Fruit fly (Drosophila melanogaster) whole organism, larva: ENCODE data around the gene Dbp73D.

Source experiments
- noc ChIP-seq: fragments of 200-800 bp; sonication (Bioruptor generic); optimal IDR thresholded peaks from 3 replicates; lab custom pipeline; 2019; ENCODE audit warnings: missing biosample characterization, mild to moderate bottlenecking, missing genetic modification characterization, moderate library complexity

Dbp73D gene

DNA sequence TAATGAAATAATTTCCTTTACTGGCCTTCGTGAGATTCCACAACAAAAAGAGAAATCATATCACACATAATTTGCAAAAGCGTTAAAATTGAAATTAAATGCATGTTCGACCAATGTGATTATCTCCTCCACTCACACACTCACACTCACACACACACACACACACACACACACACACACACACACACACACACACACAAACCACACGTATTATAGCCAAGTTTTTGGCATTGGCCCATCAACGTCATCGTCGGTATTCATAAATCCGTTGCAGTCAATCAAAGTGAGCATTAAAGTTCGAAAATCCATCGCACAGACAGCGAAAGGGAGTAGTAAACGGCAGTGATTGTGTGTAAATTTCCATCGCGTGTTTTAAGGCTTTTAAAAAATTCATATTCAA is 40.6 kb downstream of the Dbp73D start:
- TF ChIP-seq noc (tag; lab: Kevin White, UChicago) = no peak

DNA sequence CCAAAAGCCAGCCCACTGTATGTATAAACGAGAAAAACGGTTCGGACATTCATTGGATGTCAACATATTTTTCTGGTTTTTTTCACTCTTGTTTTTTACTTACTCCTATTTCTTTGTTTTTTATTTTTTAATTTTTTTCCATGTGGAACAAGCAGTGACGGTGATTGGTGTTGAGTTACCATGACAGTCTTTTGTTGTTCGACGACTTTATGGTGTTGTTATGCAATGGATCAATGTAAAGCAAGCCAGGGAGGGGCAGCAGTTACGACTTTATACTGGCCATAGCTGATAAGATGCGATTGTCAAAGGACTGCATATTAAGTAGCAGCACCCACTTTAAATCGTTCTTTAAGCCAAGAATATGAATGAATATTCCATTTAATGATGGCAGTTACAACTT is 41.1 kb downstream of the Dbp73D start:
- TF ChIP-seq noc (tag; lab: Kevin White, UChicago) = no peak

DNA sequence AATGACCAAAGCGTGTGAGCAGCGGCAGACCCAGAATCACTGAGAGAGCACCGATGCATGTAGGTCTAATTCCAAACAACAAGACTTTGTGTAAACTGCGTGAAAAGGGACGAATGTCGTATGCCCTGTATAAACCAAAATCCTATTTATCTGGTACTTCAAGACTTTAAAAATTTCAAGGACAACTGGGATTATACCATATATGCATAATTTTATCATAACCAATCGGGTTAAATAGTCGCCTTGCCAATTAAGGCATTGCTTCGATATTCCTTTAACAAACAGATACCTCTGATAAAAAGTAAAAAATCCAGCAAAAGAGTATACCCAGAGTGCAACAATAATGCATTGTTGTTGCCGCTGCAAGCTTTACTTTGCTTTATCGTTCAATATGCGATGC is 47.6 kb downstream of the Dbp73D start:
- no peak for TF ChIP-seq noc (tag; lab: Kevin White, UChicago)

DNA sequence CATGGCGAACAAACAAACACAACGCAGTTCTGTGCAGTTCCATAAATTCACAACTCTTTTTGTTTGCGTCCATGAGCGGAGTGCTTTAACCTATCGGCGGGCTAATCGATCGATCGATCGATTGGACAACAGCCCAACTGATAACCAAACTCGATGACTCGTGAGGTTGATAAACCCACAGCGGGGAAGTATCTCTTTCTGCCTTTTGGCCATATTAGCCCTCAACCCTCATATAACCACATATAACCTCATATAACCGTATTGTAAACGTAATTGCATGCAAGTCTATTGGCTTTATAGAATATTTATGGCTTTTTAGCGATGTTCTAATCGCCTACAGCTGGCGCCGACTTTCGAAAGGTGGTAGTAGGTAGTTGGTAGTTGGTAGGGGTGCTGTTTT is 48.2 kb downstream of the Dbp73D start:
- TF ChIP-seq noc (tag; lab: Kevin White, UChicago) = no peak

DNA sequence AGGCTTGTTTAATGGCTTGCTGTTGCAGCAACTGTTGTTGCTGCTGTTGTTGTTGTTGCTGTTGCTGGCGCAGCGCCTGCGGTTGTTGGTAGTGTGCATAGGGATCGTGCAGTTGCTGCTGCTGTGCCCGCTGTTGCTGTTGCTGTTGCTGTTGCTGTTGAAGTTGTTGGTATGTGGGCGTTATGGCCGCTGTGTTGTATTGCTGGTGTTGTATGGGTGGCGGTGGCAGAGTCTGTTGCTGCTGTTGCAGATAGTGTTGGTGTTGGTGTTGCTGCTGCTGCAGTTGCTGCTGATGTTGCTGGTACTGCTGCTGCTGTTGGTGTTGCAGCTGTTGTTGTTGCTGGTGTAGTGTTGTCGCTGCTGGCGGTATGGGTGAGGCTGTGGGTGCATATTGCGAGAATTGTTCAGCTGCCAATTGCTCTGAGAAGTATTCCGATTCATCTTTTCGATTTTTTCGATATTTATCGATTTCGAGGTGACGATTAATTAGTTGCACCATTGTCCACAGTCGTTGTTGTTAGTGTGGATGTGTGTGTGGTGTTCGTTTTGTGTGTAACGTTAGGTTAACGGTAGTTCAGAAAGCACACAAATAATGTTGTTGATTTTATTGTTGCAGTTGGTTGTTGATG is 51.0 kb downstream of the Dbp73D start:
- no peak for TF ChIP-seq noc (tag; lab: Kevin White, UChicago)
